Worm (Caenorhabditis elegans) whole organism, L4 larva: Measurements from ENCODE around the gene F16F9.4.

ENCODE experiments used
- D1046.2 ChIP-seq: fragments of 200-800 bp; sonication (Bioruptor generic); IDR thresholded peaks from 2 replicates; pipeline ENCODE4 v1.3.6; 2022; ENCODE audit warnings: missing genetic modification characterization, missing compliant biosample characterization
- F10B5.3 ChIP-seq: sonication (generic microtip); optimal IDR thresholded peaks from 2 replicates; lab custom pipeline; 2016; ENCODE audit warnings: mild to moderate bottlenecking, missing genetic modification characterization, missing compliant biosample characterization
- F26F4.8 ChIP-seq: fragments of 200-800 bp; sonication (Bioruptor generic); conservative IDR thresholded peaks from 2 replicates; pipeline ENCODE4 v1.3.6; 2022; ENCODE audit warnings: missing genetic modification characterization, missing compliant biosample characterization
- F37D6.2 ChIP-seq: sonication (generic microtip); optimal IDR thresholded peaks from 2 replicates; lab custom pipeline; 2016; ENCODE audit warnings: mild to moderate bottlenecking, missing genetic modification characterization, missing compliant biosample characterization
- F44E2.7 ChIP-seq: fragments of 200-800 bp; sonication (Bioruptor generic); IDR thresholded peaks from 2 replicates; pipeline ENCODE4 v2.1.2; 2022; ENCODE audit warnings: missing genetic modification characterization, missing compliant biosample characterization
- R02D3.7 ChIP-seq: fragments of 150-350 bp; sonication (generic microtip); optimal IDR thresholded peaks from 3 replicates; lab custom pipeline; 2014; ENCODE audit warnings: missing biosample characterization, missing genetic modification characterization
- T26A8.4 ChIP-seq: fragments of 200-800 bp; sonication (Bioruptor generic); IDR thresholded peaks from 2 replicates; pipeline ENCODE4 v1.3.6; 2022; ENCODE audit warnings: missing genetic modification characterization, missing compliant biosample characterization
- Y48G9A.11 ChIP-seq: fragments of 200-800 bp; sonication (Bioruptor generic); IDR thresholded peaks from 2 replicates; pipeline ENCODE4 v1.3.6; 2022; ENCODE audit warnings: missing genetic modification reagents, missing genetic modification characterization, missing compliant biosample characterization
- Y5F2A.4 ChIP-seq: fragments of 200-800 bp; sonication (Bioruptor generic); optimal IDR thresholded peaks from 2 replicates; lab custom pipeline; 2018; ENCODE audit warnings: mild to moderate bottlenecking, missing genetic modification characterization, missing compliant biosample characterization
- aha-1 ChIP-seq: fragments of 150-350 bp; peaks from one replicate; lab custom pipeline; 2014; ENCODE audit warnings: missing biosample characterization, missing genetic modification characterization
- ama-1 ChIP-seq: fragments of 150-350 bp; optimal IDR thresholded peaks from 2 replicates; lab custom pipeline; 2014; ENCODE audit warnings: inconsistent platforms, mixed read lengths
- attf-4 ChIP-seq: sonication (generic microtip); optimal IDR thresholded peaks from 3 replicates; lab custom pipeline; 2017; ENCODE audit warnings: missing biosample characterization, missing genetic modification characterization
- ceh-32 ChIP-seq: sonication (generic microtip); optimal IDR thresholded peaks from 2 replicates; lab custom pipeline; 2016; ENCODE audit warnings: mild to moderate bottlenecking, missing genetic modification characterization, missing compliant biosample characterization; ENCODE audit not compliant: poor library complexity
- cey-2 ChIP-seq: sonication (generic microtip); optimal IDR thresholded peaks from 3 replicates; lab custom pipeline; 2017; ENCODE audit warnings: missing genetic modification characterization, mild to moderate bottlenecking, missing compliant biosample characterization, antibody characterized with exemption, borderline replicate concordance; ENCODE audit not compliant: insufficient read depth
- daf-12 ChIP-seq: fragments of 150-350 bp; optimal IDR thresholded peaks from 2 replicates; lab custom pipeline; 2014; ENCODE audit warnings: missing biosample characterization, missing genetic modification reagents, missing genetic modification characterization
- dmd-8 ChIP-seq: fragments of 200-800 bp; sonication (Bioruptor generic); IDR thresholded peaks from 2 replicates; pipeline ENCODE4 v1.3.6; 2022; ENCODE audit warnings: missing genetic modification characterization, missing compliant biosample characterization
- egl-43 ChIP-seq: fragments of 200-800 bp; sonication (Bioruptor generic); IDR thresholded peaks from 2 replicates; pipeline ENCODE4 v1.3.6; 2022; ENCODE audit warnings: missing genetic modification reagents, missing genetic modification characterization, missing compliant biosample characterization
- fkh-10 ChIP-seq: fragments of 150-350 bp; optimal IDR thresholded peaks from 2 replicates; lab custom pipeline; 2014; ENCODE audit warnings: missing biosample characterization, missing genetic modification reagents, missing genetic modification characterization
- gei-8 ChIP-seq: fragments of 200-800 bp; sonication (Bioruptor generic); optimal IDR thresholded peaks from 2 replicates; lab custom pipeline; 2018; ENCODE audit warnings: mild to moderate bottlenecking, missing genetic modification characterization, missing compliant biosample characterization
- hif-1 ChIP-seq, 2 experiments: sonication (generic microtip); optimal IDR thresholded peaks; 2 replicates each; lab custom pipeline; 2016 to 2017; ENCODE audit warnings: missing compliant biosample characterization in 2 of 2, missing genetic modification characterization in 2 of 2, missing genetic modification reagents in 2 of 2, missing genotype in 2 of 2, mild to moderate bottlenecking in 1 of 2
- hlh-11 ChIP-seq: fragments of 200-800 bp; sonication (Bioruptor generic); optimal IDR thresholded peaks from 2 replicates; lab custom pipeline; 2018; ENCODE audit warnings: mild to moderate bottlenecking, missing genetic modification characterization, missing compliant biosample characterization
- hmg-1.1 ChIP-seq: fragments of 200-800 bp; sonication (Bioruptor generic); IDR thresholded peaks from 2 replicates; pipeline ENCODE4 v1.3.6; 2022; ENCODE audit warnings: missing genetic modification reagents, missing genetic modification characterization, missing compliant biosample characterization
- lim-7 ChIP-seq: fragments of 200-800 bp; sonication (Bioruptor generic); IDR thresholded peaks from 2 replicates; pipeline ENCODE4 v1.3.6; 2022; ENCODE audit warnings: missing genetic modification characterization, missing compliant biosample characterization
- lin-38 ChIP-seq: fragments of 200-800 bp; sonication (Bioruptor generic); IDR thresholded peaks from 2 replicates; pipeline ENCODE4 v1.3.6; 2022; ENCODE audit warnings: missing genetic modification reagents, missing genetic modification characterization, missing compliant biosample characterization
- lir-3 ChIP-seq: sonication (generic microtip); optimal IDR thresholded peaks from 2 replicates; lab custom pipeline; 2016; ENCODE audit warnings: mild to moderate bottlenecking, missing genetic modification characterization, missing compliant biosample characterization
- lsy-2 ChIP-seq, 2 experiments: fragments of 150-350 bp in 1 of 2; sonication (generic microtip) in 1 of 2; optimal IDR thresholded peaks; 2 replicates each; lab custom pipeline; 2014 to 2017; ENCODE audit warnings: missing biosample characterization in 2 of 2, missing genetic modification characterization in 2 of 2
- madf-5 ChIP-seq, 2 experiments: fragments of 200-800 bp; sonication (Bioruptor generic); IDR thresholded peaks; 2 replicates each; pipeline ENCODE4 v1.3.6; 2022; ENCODE audit warnings: missing compliant biosample characterization in 2 of 2, missing genetic modification characterization in 2 of 2
- madf-9 ChIP-seq: fragments of 200-800 bp; sonication (Bioruptor generic); conservative IDR thresholded peaks from 2 replicates; pipeline ENCODE4 v1.3.6; 2022; ENCODE audit warnings: missing genetic modification reagents, missing genetic modification characterization, missing compliant biosample characterization
- mdt-29 ChIP-seq: fragments of 200-800 bp; sonication (Bioruptor generic); IDR thresholded peaks from 2 replicates; pipeline ENCODE4 v1.3.6; 2022; ENCODE audit warnings: missing genetic modification reagents, missing genetic modification characterization, missing compliant biosample characterization
- mes-2 ChIP-seq: sonication (generic microtip); optimal IDR thresholded peaks from 2 replicates; lab custom pipeline; 2016; ENCODE audit warnings: missing genotype, mild to moderate bottlenecking, missing genetic modification characterization, missing compliant biosample characterization; ENCODE audit not compliant: poor library complexity, severe bottlenecking
- nhr-28 ChIP-seq: fragments of 150-350 bp; optimal IDR thresholded peaks from 2 replicates; lab custom pipeline; 2014; ENCODE audit warnings: missing biosample characterization, missing genetic modification characterization
- nhr-42 ChIP-seq: fragments of 200-800 bp; sonication (Bioruptor generic); IDR thresholded peaks from 2 replicates; pipeline ENCODE4 v1.3.6; 2022; ENCODE audit warnings: missing genetic modification characterization, missing compliant biosample characterization
- pha-4 ChIP-seq, 2 experiments: fragments of 150-350 bp in 1 of 2; fragments of 200-800 bp in 1 of 2; sonication (Bioruptor generic) in 1 of 2; IDR thresholded peaks in 1 of 2; optimal IDR thresholded peaks in 1 of 2; 2 replicates each; pipeline versions ENCODE4 v1.3.6 to Lab custom; 2014 to 2022; ENCODE audit warnings: missing genetic modification characterization in 2 of 2, missing genetic modification reagents in 2 of 2, missing biosample characterization in 1 of 2, missing compliant biosample characterization in 1 of 2
- php-3 ChIP-seq: fragments of 200-800 bp; sonication (Bioruptor generic); IDR thresholded peaks from 2 replicates; pipeline ENCODE4 v1.3.6; 2022; ENCODE audit warnings: missing genetic modification reagents, missing genetic modification characterization, missing compliant biosample characterization
- pqm-1 ChIP-seq: sonication (generic microtip); optimal IDR thresholded peaks from 2 replicates; lab custom pipeline; 2017; ENCODE audit warnings: missing biosample characterization, missing genetic modification characterization
- rbr-2 ChIP-seq: sonication (generic microtip); optimal IDR thresholded peaks from 2 replicates; lab custom pipeline; 2016; ENCODE audit warnings: missing genotype, missing genetic modification characterization, missing compliant biosample characterization
- sdz-12 ChIP-seq: fragments of 200-800 bp; sonication (Bioruptor generic); optimal IDR thresholded peaks from 2 replicates; lab custom pipeline; 2018; ENCODE audit warnings: mild to moderate bottlenecking, missing genetic modification characterization, missing compliant biosample characterization
- set-16 ChIP-seq: fragments of 200-800 bp; sonication (Bioruptor generic); IDR thresholded peaks from 2 replicates; pipeline ENCODE4 v1.3.6; 2022; ENCODE audit warnings: missing genetic modification reagents, missing genetic modification characterization, missing compliant biosample characterization
- snpc-1.2 ChIP-seq: fragments of 200-800 bp; sonication (Bioruptor generic); IDR thresholded peaks from 2 replicates; pipeline ENCODE4 v1.3.6; 2022; ENCODE audit warnings: missing genetic modification reagents, missing genetic modification characterization, missing compliant biosample characterization
- tra-1 ChIP-seq: fragments of 200-800 bp; sonication (Bioruptor generic); IDR thresholded peaks from 2 replicates; pipeline ENCODE4 v1.3.6; 2022; ENCODE audit warnings: missing genetic modification reagents, missing genetic modification characterization, missing compliant biosample characterization
- unc-39 ChIP-seq: sonication (generic microtip); optimal IDR thresholded peaks from 2 replicates; lab custom pipeline; 2017; ENCODE audit warnings: missing biosample characterization, missing genetic modification characterization
- unc-62 ChIP-seq, 3 experiments: fragments of 150-350 bp in 1 of 3; sonication (generic microtip); optimal IDR thresholded peaks in 2 of 3; peaks in 1 of 3; 1 replicate in 1 of 3; 2 replicates in 2 of 3; lab custom pipeline; 2014 to 2017; ENCODE audit warnings: missing biosample characterization in 3 of 3, missing genetic modification characterization in 3 of 3, missing genetic modification reagents in 3 of 3, missing genotype in 1 of 3
- vab-7 ChIP-seq: fragments of 200-800 bp; sonication (Bioruptor generic); IDR thresholded peaks from 2 replicates; pipeline ENCODE4 v1.3.6; 2022; ENCODE audit warnings: missing genetic modification reagents, missing genetic modification characterization, missing compliant biosample characterization
- zip-2 ChIP-seq: fragments of 150-350 bp; optimal IDR thresholded peaks from 2 replicates; lab custom pipeline; 2014; ENCODE audit warnings: missing biosample characterization, missing genetic modification characterization

F16F9.4 gene

ce11 chrX:8418382-8418781 lies 44.8 kb downstream of the F16F9.4 start, which contains the start of gene spp-13:
spp-13 (minus strand) TSS chrX:8418524.
- TF ChIP-seq nhr-42 (GFP tag; lab: Robert Waterston, UW) (peak; percentile 24; the same call in 1 of the 2 replicates), lin-38 (GFP tag; lab: Robert Waterston, UW) (no peak), hlh-11 (peak; percentile 43)

DNA sequence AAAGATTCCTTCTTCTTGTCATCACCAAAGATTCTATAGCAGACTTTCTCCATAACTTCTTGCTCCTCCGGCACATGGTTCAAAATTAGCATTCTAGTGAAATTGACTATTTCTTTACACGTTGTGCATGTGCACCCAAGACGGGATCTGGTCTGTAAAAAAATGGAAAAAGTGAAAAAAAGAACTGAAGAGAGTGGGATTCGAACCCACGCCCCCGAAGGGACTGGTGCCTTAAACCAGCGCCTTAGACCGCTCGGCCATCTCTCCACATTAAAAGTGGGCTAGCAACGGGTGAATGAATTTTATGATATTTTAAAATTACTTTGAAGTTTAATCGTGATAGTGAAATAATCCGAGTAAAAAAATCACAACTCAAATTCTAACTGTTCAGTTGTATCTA lies 45.4 kb downstream of the F16F9.4 start:
- TF ChIP-seq F26F4.8 (GFP tag; lab: Robert Waterston, UW): 0 out of 2 replicates have a peak, but pooled peaks have one; percentile 57
- peak; percentile 13; the same call in 1 of the 2 replicates for TF ChIP-seq tra-1 (GFP tag; lab: Robert Waterston, UW)
- TF ChIP-seq lim-7 (GFP tag; lab: Robert Waterston, UW): peak; percentile 69; the same call in 1 of the 2 replicates
- 0 out of 2 replicates have a peak, but pooled peaks have one; percentile 21 for TF ChIP-seq mdt-29 (GFP tag; lab: Robert Waterston, UW)
- TF ChIP-seq hmg-1.1 (GFP tag; lab: Robert Waterston, UW): no peak
- TF ChIP-seq set-16 (GFP tag; lab: Robert Waterston, UW): no peak
- TF ChIP-seq daf-12 (tag; lab: Kevin White, UChicago): no peak
- no peak for TF ChIP-seq zip-2 (tag; lab: Kevin White, UChicago)
- no peak for TF ChIP-seq php-3 (GFP tag; lab: Robert Waterston, UW)
- no peak for TF ChIP-seq T26A8.4 (GFP tag; lab: Robert Waterston, UW)
- TF ChIP-seq ama-1 (lab: Kevin White, UChicago): no peak
- TF ChIP-seq hif-1 (tag; optimal IDR thresholded peaks at IDR 0.05; lab: Kevin White, UChicago): no peak
- no peak for TF ChIP-seq madf-5 (GFP tag; IDR thresholded peaks at IDR 0.05; lab: Robert Waterston, UW)
- no peak for TF ChIP-seq cey-2 (tag; lab: Kevin White, UChicago)
- no peak for TF ChIP-seq sdz-12 (GFP tag; lab: Kevin White, UChicago)
- peak; percentile 80 for TF ChIP-seq dmd-8 (GFP tag; lab: Robert Waterston, UW)
- TF ChIP-seq aha-1 (tag; lab: Kevin White, UChicago): peak; percentile 72
- 0 out of 2 replicates have a peak, but pooled peaks have one; percentile 23 for TF ChIP-seq vab-7 (GFP tag; lab: Robert Waterston, UW)
- TF ChIP-seq F44E2.7 (GFP tag; lab: Robert Waterston, UW): 0 out of 2 replicates have a peak, but pooled peaks have one; percentile 23
- no peak for TF ChIP-seq attf-4 (tag; lab: Kevin White, UChicago)
- no peak for TF ChIP-seq gei-8 (GFP tag; lab: Kevin White, UChicago)
- no peak for TF ChIP-seq lir-3 (tag; lab: Kevin White, UChicago)
- TF ChIP-seq mes-2: peak; percentile 38
- TF ChIP-seq Y5F2A.4 (GFP tag; lab: Kevin White, UChicago): no peak
- 0 out of 2 replicates have a peak, but pooled peaks have one; percentile 29 for TF ChIP-seq madf-9 (GFP tag; lab: Robert Waterston, UW)
- no peak for TF ChIP-seq ceh-32
- peak; percentile 67 for TF ChIP-seq snpc-1.2
- TF ChIP-seq F37D6.2: no peak
- no peak for TF ChIP-seq fkh-10 (GFP tag; lab: Kevin White, UChicago)
- TF ChIP-seq rbr-2 (tag; lab: Kevin White, UChicago): no peak
- no peak for TF ChIP-seq nhr-28 (tag; lab: Kevin White, UChicago)
- TF ChIP-seq unc-62 (GFP tag; optimal IDR thresholded peaks at IDR 0.05 in 1 of 2; lab: Kevin White, UChicago): peak in 1 of 2 experiments; percentile 23
- TF ChIP-seq unc-62 (tag; optimal IDR thresholded peaks at IDR 0.05; lab: Kevin White, UChicago): no peak
- peak; percentile 66; the same call in 1 of the 2 replicates for TF ChIP-seq egl-43 (GFP tag; lab: Robert Waterston, UW)
- TF ChIP-seq D1046.2 (GFP tag; lab: Robert Waterston, UW): no peak
- TF ChIP-seq hlh-11: no peak
- TF ChIP-seq pqm-1: no peak
- TF ChIP-seq lsy-2 (tag; optimal IDR thresholded peaks at IDR 0.05; lab: Kevin White, UChicago): no peak
- no peak for TF ChIP-seq unc-39 (tag; lab: Kevin White, UChicago)
- TF ChIP-seq pha-4 (GFP tag; IDR thresholded peaks at IDR 0.05; lab: Robert Waterston, UW): no peak; the same call in 1 of the 2 replicates
- no peak for TF ChIP-seq pha-4 (tag; optimal IDR thresholded peaks at IDR 0.05; lab: Kevin White, UChicago)
- 0 out of 2 replicates have a peak, but pooled peaks have one; percentile 42 for TF ChIP-seq Y48G9A.11 (GFP tag; lab: Robert Waterston, UW)
- no peak for TF ChIP-seq F10B5.3 (tag; lab: Kevin White, UChicago)
- TF ChIP-seq R02D3.7: no peak
